Worm (Caenorhabditis elegans) whole organism, L1 larva: ENCODE data around the gene ptr-4.

Experiments used
- C16A3.4 ChIP-seq: fragments of 150-350 bp; optimal IDR thresholded peaks from 2 replicates; lab custom pipeline; 2014; ENCODE audit warnings: missing biosample characterization, missing genetic modification characterization
- C34B4.2 ChIP-seq: sonication (generic microtip); optimal IDR thresholded peaks from 2 replicates; lab custom pipeline; 2017; ENCODE audit warnings: mild to moderate bottlenecking, missing genetic modification characterization, missing compliant biosample characterization
- aha-1 ChIP-seq: fragments of 150-350 bp; optimal IDR thresholded peaks from 2 replicates; lab custom pipeline; 2014; ENCODE audit warnings: missing biosample characterization, missing genetic modification characterization
- blmp-1 ChIP-seq: fragments of 150-350 bp; optimal IDR thresholded peaks from 2 replicates; lab custom pipeline; 2014; ENCODE audit warnings: missing biosample characterization, missing genetic modification characterization
- ceh-90 ChIP-seq: sonication (generic microtip); optimal IDR thresholded peaks from 2 replicates; lab custom pipeline; 2016; ENCODE audit warnings: missing genetic modification characterization, missing compliant biosample characterization
- efl-1 ChIP-seq, 4 experiments: fragments of 150-350 bp; optimal IDR thresholded peaks in 3 of 4; peaks in 1 of 4; 1 replicate in 1 of 4; 2 replicates in 3 of 4; lab custom pipeline; 2014; ENCODE audit warnings: missing biosample characterization in 2 of 4, missing genetic modification characterization in 2 of 4, missing genetic modification reagents in 2 of 4
- efl-3 ChIP-seq: fragments of 200-800 bp; sonication (Bioruptor generic); optimal IDR thresholded peaks from 2 replicates; lab custom pipeline; 2018; ENCODE audit warnings: mild to moderate bottlenecking, missing genetic modification characterization, missing compliant biosample characterization
- egl-27 ChIP-seq, 2 experiments: fragments of 150-350 bp in 1 of 2; sonication (generic microtip); optimal IDR thresholded peaks; 3 replicates each; lab custom pipeline; 2017 to 2018; ENCODE audit warnings: missing biosample characterization in 2 of 2, missing genetic modification characterization in 2 of 2, missing genetic modification reagents in 2 of 2
- elt-2 ChIP-seq: sonication (generic microtip); optimal IDR thresholded peaks from 2 replicates; lab custom pipeline; 2016; ENCODE audit warnings: missing genetic modification characterization, mild to moderate bottlenecking, inconsistent platforms, missing compliant biosample characterization, missing genetic modification reagents
- ets-5 ChIP-seq: fragments of 200-800 bp; sonication (Bioruptor generic); IDR thresholded peaks from 2 replicates; pipeline ENCODE4 v1.3.6; 2022; ENCODE audit warnings: missing genetic modification characterization, missing compliant biosample characterization
- fkh-4 ChIP-seq: sonication (generic microtip); optimal IDR thresholded peaks from 2 replicates; lab custom pipeline; 2016; ENCODE audit warnings: missing compliant biosample characterization, missing genetic modification characterization, borderline replicate concordance
- fkh-8 ChIP-seq: sonication (generic microtip); optimal IDR thresholded peaks from 2 replicates; lab custom pipeline; 2016; ENCODE audit warnings: mild to moderate bottlenecking, missing genetic modification characterization, missing compliant biosample characterization
- fos-1 ChIP-seq: fragments of 150-350 bp; optimal IDR thresholded peaks from 2 replicates; lab custom pipeline; 2014; ENCODE audit warnings: missing biosample characterization, missing genetic modification characterization
- grh-1 ChIP-seq: fragments of 200-800 bp; sonication (Bioruptor generic); IDR thresholded peaks from 2 replicates; pipeline ENCODE4 v1.3.6; 2022; ENCODE audit warnings: missing genetic modification reagents, missing genetic modification characterization, missing compliant biosample characterization
- hlh-17 ChIP-seq: fragments of 200-800 bp; sonication (Bioruptor generic); optimal IDR thresholded peaks from 2 replicates; lab custom pipeline; 2018; ENCODE audit warnings: missing genetic modification characterization, mild to moderate bottlenecking, missing compliant biosample characterization, moderate library complexity, borderline replicate concordance
- hpl-2 ChIP-seq: fragments of 150-350 bp; optimal IDR thresholded peaks from 2 replicates; lab custom pipeline; 2014; ENCODE audit warnings: missing biosample characterization, missing genetic modification reagents, missing genetic modification characterization
- irx-1 ChIP-seq: sonication (generic microtip); optimal IDR thresholded peaks from 2 replicates; lab custom pipeline; 2016; ENCODE audit warnings: missing genetic modification characterization, missing compliant biosample characterization
- jun-1 ChIP-seq: fragments of 150-350 bp; optimal IDR thresholded peaks from 2 replicates; lab custom pipeline; 2014; ENCODE audit warnings: missing biosample characterization, missing genetic modification reagents, missing genetic modification characterization
- lin-14 ChIP-seq: fragments of 200-800 bp; sonication (Bioruptor generic); optimal IDR thresholded peaks from 2 replicates; lab custom pipeline; 2018; ENCODE audit warnings: mild to moderate bottlenecking, missing genetic modification characterization, moderate library complexity, missing compliant biosample characterization
- lir-3 ChIP-seq: sonication (generic microtip); optimal IDR thresholded peaks from 2 replicates; lab custom pipeline; 2016; ENCODE audit warnings: mild to moderate bottlenecking, missing genetic modification characterization, moderate library complexity, missing compliant biosample characterization; ENCODE audit not compliant: poor library complexity
- mab-9 ChIP-seq: fragments of 200-800 bp; sonication (Bioruptor generic); IDR thresholded peaks from 2 replicates; pipeline ENCODE4 v1.3.6; 2022; ENCODE audit warnings: missing genetic modification reagents, missing genetic modification characterization, missing compliant biosample characterization
- mep-1 ChIP-seq: fragments of 150-350 bp; optimal IDR thresholded peaks from 2 replicates; lab custom pipeline; 2014; ENCODE audit warnings: missing biosample characterization, missing genetic modification characterization
- nhr-28 ChIP-seq: fragments of 150-350 bp; optimal IDR thresholded peaks from 2 replicates; lab custom pipeline; 2014; ENCODE audit warnings: missing biosample characterization, missing genetic modification characterization
- nhr-71 ChIP-seq: sonication (generic microtip); optimal IDR thresholded peaks from 2 replicates; lab custom pipeline; 2016; ENCODE audit warnings: mild to moderate bottlenecking, missing genetic modification characterization, moderate library complexity, missing compliant biosample characterization
- nhr-76 ChIP-seq: sonication (generic microtip); optimal IDR thresholded peaks from 2 replicates; lab custom pipeline; 2017; ENCODE audit warnings: missing biosample characterization, missing genetic modification characterization
- nhr-90 ChIP-seq: sonication (generic microtip); optimal IDR thresholded peaks from 2 replicates; lab custom pipeline; 2016; ENCODE audit warnings: mild to moderate bottlenecking, missing genetic modification characterization, missing compliant biosample characterization; ENCODE audit not compliant: poor library complexity
- pax-3 ChIP-seq: fragments of 200-800 bp; sonication (Bioruptor generic); optimal IDR thresholded peaks from 2 replicates; lab custom pipeline; 2018; ENCODE audit warnings: mild to moderate bottlenecking, missing genetic modification characterization, moderate library complexity, missing compliant biosample characterization
- pqm-1 ChIP-seq: sonication (generic microtip); optimal IDR thresholded peaks from 3 replicates; lab custom pipeline; 2017; ENCODE audit warnings: missing biosample characterization, missing genetic modification characterization
- sox-4 ChIP-seq: sonication (generic microtip); optimal IDR thresholded peaks from 2 replicates; lab custom pipeline; 2016; ENCODE audit warnings: missing genetic modification characterization, missing compliant biosample characterization
- sup-37 ChIP-seq: fragments of 200-800 bp; sonication (Bioruptor generic); optimal IDR thresholded peaks from 2 replicates; lab custom pipeline; 2018; ENCODE audit warnings: mild to moderate bottlenecking, missing genetic modification characterization, missing compliant biosample characterization
- swsn-7 ChIP-seq: sonication (generic microtip); optimal IDR thresholded peaks from 2 replicates; lab custom pipeline; 2016; ENCODE audit warnings: missing genetic modification characterization, missing compliant biosample characterization
- unc-130 ChIP-seq: fragments of 150-350 bp; optimal IDR thresholded peaks from 2 replicates; lab custom pipeline; 2017; ENCODE audit warnings: missing biosample characterization, missing genetic modification characterization, inconsistent platforms
- unc-98 ChIP-seq: fragments of 200-800 bp; sonication (Bioruptor generic); IDR thresholded peaks from 2 replicates; pipeline ENCODE4 v1.3.6; 2022; ENCODE audit warnings: missing genetic modification characterization, missing compliant biosample characterization
- vab-15 ChIP-seq: sonication (generic microtip); optimal IDR thresholded peaks from 2 replicates; lab custom pipeline; 2017; ENCODE audit warnings: missing genotype, mild to moderate bottlenecking, missing genetic modification characterization, missing compliant biosample characterization

Gene ptr-4

DNA sequence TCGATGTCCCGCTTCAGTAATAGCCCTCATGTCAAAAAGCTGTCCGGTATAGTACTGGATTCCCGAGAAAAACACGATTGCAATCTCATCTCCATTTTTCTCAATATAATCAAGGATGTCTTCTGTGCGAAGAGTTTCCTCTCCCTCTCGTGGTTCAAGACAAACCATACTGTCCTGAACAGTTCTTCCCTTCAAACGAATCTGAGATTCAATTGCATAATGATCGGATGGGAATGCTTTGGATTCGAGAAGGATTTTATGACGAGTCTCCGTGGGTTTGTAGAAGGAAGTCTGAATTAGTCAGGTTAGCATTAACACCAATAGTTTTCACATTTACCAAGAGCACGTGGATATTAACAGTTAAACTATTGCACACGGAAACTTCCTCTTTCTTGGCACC, 42.2 kb upstream of the ptr-4 start:
- TF ChIP-seq lir-3 = no peak
- TF ChIP-seq vab-15 (tag; lab: Kevin White, UChicago) = no peak
- no peak for TF ChIP-seq hpl-2 (GFP tag; lab: Kevin White, UChicago)
- TF ChIP-seq unc-130 = no peak
- TF ChIP-seq nhr-71 = no peak
- TF ChIP-seq swsn-7 (tag; lab: Kevin White, UChicago) = no peak
- TF ChIP-seq C34B4.2 (tag; lab: Kevin White, UChicago) = no peak
- TF ChIP-seq fkh-8 = no peak
- no peak for TF ChIP-seq C16A3.4
- TF ChIP-seq jun-1 = no peak
- no peak for TF ChIP-seq egl-27 (tag; optimal IDR thresholded peaks at IDR 0.05; lab: Kevin White, UChicago)
- no peak for TF ChIP-seq ets-5 (GFP tag; lab: Robert Waterston, UW)

DNA sequence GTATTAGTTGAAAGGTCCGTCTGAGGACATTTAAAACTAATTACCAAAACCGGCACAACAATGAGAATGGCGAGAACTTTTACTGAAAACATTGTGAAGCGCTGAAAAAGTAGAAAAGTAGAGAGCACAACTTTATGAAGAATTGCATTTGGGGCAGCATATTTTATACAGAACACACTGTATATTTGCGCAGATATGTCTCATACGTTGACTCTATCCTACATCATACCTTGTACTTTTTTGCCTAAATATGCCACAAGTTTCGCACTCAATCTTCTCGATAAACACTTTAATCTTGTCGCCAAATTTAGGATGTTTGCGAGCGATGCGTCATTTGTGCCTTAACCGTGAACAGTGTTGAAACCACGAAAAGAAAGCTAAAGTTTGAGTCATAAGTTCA, 37.5 kb upstream of the ptr-4 start, which contains the start of gene C15H9.11:
Gene C15H9.11, minus strand, starts transcription at position 101 of the 400 bp plus-strand sequence.
- no peak for TF ChIP-seq nhr-76 (tag; lab: Kevin White, UChicago)
- no peak for TF ChIP-seq lin-14
- TF ChIP-seq ceh-90 (tag; lab: Kevin White, UChicago) = no peak
- no peak for TF ChIP-seq pax-3 (tag; lab: Kevin White, UChicago)
- TF ChIP-seq fkh-4 (tag; lab: Kevin White, UChicago) = no peak
- TF ChIP-seq sup-37 (GFP tag; lab: Kevin White, UChicago) = no peak
- TF ChIP-seq grh-1 (GFP tag; lab: Robert Waterston, UW) = no peak
- TF ChIP-seq fos-1 (tag; lab: Kevin White, UChicago) = no peak
- no peak for TF ChIP-seq mab-9 (GFP tag; lab: Robert Waterston, UW)
- TF ChIP-seq nhr-28 (tag; lab: Kevin White, UChicago) = no peak
- no peak for TF ChIP-seq nhr-90 (tag; lab: Kevin White, UChicago)
- TF ChIP-seq efl-1 (optimal IDR thresholded peaks at IDR 0.05; lab: Kevin White, UChicago) = no peak
- TF ChIP-seq efl-1 (GFP tag; optimal IDR thresholded peaks at IDR 0.05 in 1 of 2; lab: Kevin White, UChicago) = no peak

DNA sequence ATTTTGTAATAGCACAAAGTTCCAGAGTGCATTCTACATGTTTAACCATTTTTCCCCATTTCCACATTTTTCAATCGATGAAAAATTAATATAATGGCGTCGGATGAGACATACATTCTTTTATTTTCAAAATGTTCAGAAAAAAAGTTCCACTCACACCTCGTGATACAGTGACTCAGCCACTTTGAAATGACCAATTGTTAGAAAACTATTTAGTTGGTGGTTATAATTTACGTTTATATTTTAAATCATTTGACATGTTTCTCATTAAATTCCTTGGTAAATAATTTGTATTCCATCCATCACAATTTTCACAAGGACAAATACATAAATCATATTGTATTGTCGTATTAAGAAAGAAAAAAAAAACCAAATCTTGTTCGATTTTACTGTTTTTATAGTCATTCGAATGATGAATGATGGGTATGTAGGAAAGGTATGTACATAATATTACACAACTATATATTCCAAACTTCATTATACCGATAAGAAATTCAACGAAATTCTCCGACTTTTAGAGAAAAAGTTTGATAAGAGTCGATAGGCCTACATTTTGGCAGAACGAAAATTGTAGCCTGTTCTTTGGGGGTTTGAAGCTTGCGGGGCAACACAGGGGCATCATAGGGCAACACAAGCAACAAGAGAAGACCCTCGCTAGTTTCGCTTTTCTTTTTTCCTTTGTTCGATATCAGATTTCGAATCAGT, 34.8 kb upstream of the ptr-4 start:
- TF ChIP-seq nhr-71 (no peak), jun-1 (no peak), efl-1 (optimal IDR thresholded peaks at IDR 0.05; lab: Kevin White, UChicago) (no peak), efl-1 (GFP tag; optimal IDR thresholded peaks at IDR 0.05 in 1 of 2; lab: Kevin White, UChicago) (peak in 1 of 2 experiments; percentile 56), hlh-17 (GFP tag; lab: Kevin White, UChicago) (no peak), blmp-1 (tag; lab: Kevin White, UChicago) (peak; percentile 83), unc-98 (GFP tag; lab: Robert Waterston, UW) (no peak), nhr-76 (tag; lab: Kevin White, UChicago) (no peak), irx-1 (no peak), mep-1 (tag; lab: Kevin White, UChicago) (no peak), sox-4 (no peak), elt-2 (tag; lab: Kevin White, UChicago) (peak; percentile 0)

DNA sequence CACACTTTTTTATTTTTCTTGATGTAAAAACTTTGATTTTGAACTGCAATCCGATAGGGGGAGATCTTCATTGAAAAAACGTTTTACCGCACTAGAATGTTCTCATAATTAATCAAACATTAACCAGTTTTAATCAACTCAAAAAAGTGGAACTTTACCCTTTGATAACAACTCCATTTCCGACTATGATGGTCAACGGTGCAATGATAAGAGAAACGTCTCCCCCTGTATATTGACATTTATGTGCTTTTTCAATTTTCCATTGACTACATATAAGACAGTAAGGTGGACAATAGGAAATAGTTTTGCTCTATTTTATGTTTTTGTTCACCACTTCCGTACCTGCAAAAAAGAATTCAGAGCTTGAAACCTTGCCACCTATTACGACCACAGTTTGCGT, 32.6 kb upstream of the ptr-4 start:
- no peak for TF ChIP-seq efl-3
- TF ChIP-seq swsn-7 (tag; lab: Kevin White, UChicago) = no peak
- no peak for TF ChIP-seq nhr-76 (tag; lab: Kevin White, UChicago)
- TF ChIP-seq aha-1 (tag; lab: Kevin White, UChicago) = no peak
- TF ChIP-seq elt-2 (tag; lab: Kevin White, UChicago) = peak; percentile 30
- TF ChIP-seq irx-1 = no peak
- peak; percentile 44 for TF ChIP-seq pqm-1
- no peak for TF ChIP-seq hpl-2 (GFP tag; lab: Kevin White, UChicago)
